Fruit fly (Drosophila melanogaster) whole organism, embryonic: ENCODE measurements around the gene Trf5.
A peak's percentile ranks its signal among the peaks of the same experiment; 100 is the strongest.

Experiments
- Atf6 ChIP-seq: fragments of 200-800 bp; sonication (Bioruptor generic); IDR thresholded peaks from 2 replicates; pipeline ENCODE4 v1.3.6; 2022; ENCODE audit warnings: missing biosample characterization, missing genetic modification characterization
- CG11247 ChIP-seq: fragments of 200-800 bp; sonication (Bioruptor generic); IDR thresholded peaks from 2 replicates; pipeline ENCODE4 v1.3.6; 2022; ENCODE audit warnings: missing biosample characterization, missing genetic modification characterization
- CG12155 ChIP-seq: fragments of 200-800 bp; sonication (Bioruptor generic); optimal IDR thresholded peaks from 3 replicates; lab custom pipeline; 2016; ENCODE audit warnings: missing biosample characterization, missing genetic modification characterization
- CG12299 ChIP-seq: fragments of 200-800 bp; sonication (Bioruptor generic); optimal IDR thresholded peaks from 2 replicates; lab custom pipeline; 2018; ENCODE audit warnings: missing biosample characterization, mild to moderate bottlenecking, missing genetic modification characterization
- CG1233 ChIP-seq: fragments of 200-800 bp; sonication (Bioruptor generic); optimal IDR thresholded peaks from 4 replicates; lab custom pipeline; 2018; ENCODE audit warnings: missing biosample characterization, mild to moderate bottlenecking, missing genetic modification characterization
- CG12391 ChIP-seq: fragments of 200-800 bp; sonication (Bioruptor generic); optimal IDR thresholded peaks from 3 replicates; lab custom pipeline; 2018; ENCODE audit warnings: missing biosample characterization, mild to moderate bottlenecking, missing genetic modification characterization, moderate library complexity
- CG12769 ChIP-seq: fragments of 200-800 bp; sonication (Bioruptor generic); optimal IDR thresholded peaks from 2 replicates; lab custom pipeline; 2019; ENCODE audit warnings: missing biosample characterization, mild to moderate bottlenecking, missing genetic modification characterization, moderate library complexity
- CG13424 ChIP-seq: fragments of 200-800 bp; sonication (Bioruptor generic); optimal IDR thresholded peaks from 2 replicates; lab custom pipeline; 2019; ENCODE audit warnings: missing biosample characterization, mild to moderate bottlenecking, missing genetic modification characterization, moderate library complexity
- CG13624 ChIP-seq: fragments of 200-800 bp; sonication (Bioruptor generic); optimal IDR thresholded peaks from 2 replicates; lab custom pipeline; 2016; ENCODE audit warnings: missing biosample characterization, missing genetic modification characterization
- CG16815 ChIP-seq: fragments of 200-800 bp; sonication (Bioruptor generic); optimal IDR thresholded peaks from 3 replicates; lab custom pipeline; 2017; ENCODE audit warnings: missing biosample characterization, mild to moderate bottlenecking, missing genetic modification characterization
- CG2120 ChIP-seq: fragments of 200-800 bp; sonication (Bioruptor generic); optimal IDR thresholded peaks from 3 replicates; lab custom pipeline; 2016; ENCODE audit warnings: missing biosample characterization, missing genetic modification characterization
- CG2712 ChIP-seq: fragments of 200-800 bp; optimal IDR thresholded peaks from 3 replicates; lab custom pipeline; 2019; ENCODE audit warnings: missing biosample characterization, mild to moderate bottlenecking, missing genetic modification characterization, moderate library complexity
- CG3281 ChIP-seq: fragments of 200-800 bp; sonication (Bioruptor generic); optimal IDR thresholded peaks from 3 replicates; lab custom pipeline; 2017; ENCODE audit warnings: missing biosample characterization, mild to moderate bottlenecking, missing genetic modification characterization
- CG3726 ChIP-seq: fragments of 200-800 bp; sonication (Bioruptor generic); IDR thresholded peaks from 3 replicates; pipeline ENCODE4, ENCODE4 v1.3.6; 2022; ENCODE audit warnings: missing biosample characterization, missing genetic modification characterization
- CG4360 ChIP-seq: fragments of 200-800 bp; sonication (Bioruptor generic); IDR thresholded peaks from 2 replicates; pipeline ENCODE4 v1.3.6; 2022; ENCODE audit warnings: missing biosample characterization, missing genetic modification characterization
- CG6791 ChIP-seq: fragments of 200-800 bp; sonication (Bioruptor generic); IDR thresholded peaks from 3 replicates; pipeline ENCODE4 v1.3.6; 2022; ENCODE audit warnings: missing biosample characterization, missing genetic modification characterization; ENCODE audit not compliant: partially characterized antibody
- CG7357 ChIP-seq: fragments of 200-800 bp; sonication (Bioruptor generic); IDR thresholded peaks from 3 replicates; pipeline ENCODE4 v1.3.6; 2022; ENCODE audit warnings: missing biosample characterization, missing genetic modification characterization
- CG8290 ChIP-seq, 3 experiments: fragments of 200-800 bp; sonication (Bioruptor generic); optimal IDR thresholded peaks; 2 replicates each; lab custom pipeline; 2016 to 2019; ENCODE audit warnings: missing biosample characterization in 3 of 3, missing genetic modification characterization in 3 of 3, mild to moderate bottlenecking in 2 of 3, moderate library complexity in 1 of 3
- CG8478 ChIP-seq: fragments of >200 bp; optimal IDR thresholded peaks from 2 replicates; lab custom pipeline; 2018
- CoRest ChIP-seq: fragments of 200-800 bp; sonication (Bioruptor generic); optimal IDR thresholded peaks from 3 replicates; lab custom pipeline; 2018; ENCODE audit warnings: missing biosample characterization, mild to moderate bottlenecking, missing genetic modification characterization, moderate library complexity
- Dfd ChIP-seq, 2 experiments: fragments of >200 bp; optimal IDR thresholded peaks; 2 replicates each; lab custom pipeline; 2017; ENCODE audit warnings: missing biosample characterization in 2 of 2, missing genetic modification characterization in 2 of 2
- Ets97D ChIP-seq: fragments of 200-800 bp; sonication (Bioruptor generic); optimal IDR thresholded peaks from 3 replicates; lab custom pipeline; 2016; ENCODE audit warnings: missing biosample characterization, missing genetic modification characterization
- HLH3B ChIP-seq: fragments of 200-800 bp; sonication (Bioruptor generic); IDR thresholded peaks from 2 replicates; pipeline ENCODE4 v1.3.6; 2022; ENCODE audit warnings: missing biosample characterization, missing genetic modification characterization
- MTF-1 ChIP-seq: fragments of 200-800 bp; sonication (Bioruptor generic); optimal IDR thresholded peaks from 2 replicates; lab custom pipeline; 2018; ENCODE audit warnings: missing biosample characterization, mild to moderate bottlenecking, missing genetic modification characterization, borderline replicate concordance
- NC2β ChIP-seq: fragments of 200-800 bp; sonication (Bioruptor generic); optimal IDR thresholded peaks from 2 replicates; lab custom pipeline; 2016; ENCODE audit warnings: missing biosample characterization, missing genetic modification characterization
- Opbp ChIP-seq: fragments of 200-800 bp; sonication (Bioruptor generic); IDR thresholded peaks from 3 replicates; pipeline ENCODE4 v1.3.6; 2022; ENCODE audit warnings: missing biosample characterization, missing genetic modification characterization; ENCODE audit not compliant: partially characterized antibody
- PHDP ChIP-seq: fragments of 200-800 bp; sonication (Bioruptor generic); optimal IDR thresholded peaks from 3 replicates; lab custom pipeline; 2018; ENCODE audit warnings: missing biosample characterization, mild to moderate bottlenecking, missing genetic modification characterization, moderate library complexity
- Poxn ChIP-seq: fragments of 200-800 bp; sonication (Bioruptor generic); IDR thresholded peaks from 2 replicates; pipeline ENCODE4 v1.3.6; 2022; ENCODE audit warnings: missing biosample characterization, missing genetic modification characterization
- Rfx ChIP-seq: fragments of 200-800 bp; sonication (Bioruptor generic); IDR thresholded peaks from 2 replicates; pipeline ENCODE4 v1.3.6; 2022; ENCODE audit warnings: missing biosample characterization, missing genetic modification characterization
- Rx ChIP-seq: fragments of 200-800 bp; sonication (Bioruptor generic); IDR thresholded peaks from 2 replicates; pipeline ENCODE4 v1.3.6; 2022; ENCODE audit warnings: missing biosample characterization, missing genetic modification characterization
- Usf ChIP-seq: fragments of 200-800 bp; sonication (Bioruptor generic); optimal IDR thresholded peaks from 2 replicates; lab custom pipeline; 2017; ENCODE audit warnings: missing genotype, missing biosample characterization, missing genetic modification characterization
- ab ChIP-seq: fragments of 200-800 bp; sonication (Bioruptor generic); optimal IDR thresholded peaks from 2 replicates; lab custom pipeline; 2016; ENCODE audit warnings: missing biosample characterization, missing genetic modification characterization
- bbx ChIP-seq: fragments of 200-800 bp; sonication (Bioruptor generic); IDR thresholded peaks from 2 replicates; pipeline ENCODE4 v1.3.6; 2022; ENCODE audit warnings: missing biosample characterization, missing genetic modification characterization; ENCODE audit not compliant: partially characterized antibody
- br ChIP-seq: fragments of >200 bp; optimal IDR thresholded peaks from 2 replicates; lab custom pipeline; 2017
- danr ChIP-seq: fragments of 200-800 bp; sonication (Bioruptor generic); IDR thresholded peaks from 2 replicates; pipeline ENCODE4 v1.3.6; 2022; ENCODE audit warnings: missing biosample characterization, missing genetic modification characterization
- dysf ChIP-seq: fragments of 200-800 bp; sonication (Bioruptor generic); IDR thresholded peaks from 3 replicates; pipeline ENCODE4 v1.3.6; 2022; ENCODE audit warnings: missing biosample characterization, missing genetic modification characterization
- en ChIP-seq: fragments of 200-800 bp; sonication (Bioruptor generic); optimal IDR thresholded peaks from 2 replicates; lab custom pipeline; 2016; ENCODE audit warnings: missing biosample characterization, missing genetic modification characterization
- gem ChIP-seq: fragments of 200-800 bp; sonication (Bioruptor generic); optimal IDR thresholded peaks from 2 replicates; lab custom pipeline; 2019; ENCODE audit warnings: missing biosample characterization, mild to moderate bottlenecking, missing genetic modification characterization, moderate library complexity
- gro ChIP-seq: fragments of 200-800 bp; sonication (Bioruptor generic); optimal IDR thresholded peaks from 2 replicates; lab custom pipeline; 2016; ENCODE audit warnings: missing biosample characterization, missing genetic modification characterization
- jigr1 ChIP-seq: fragments of 200-800 bp; sonication (Bioruptor generic); IDR thresholded peaks from 3 replicates; pipeline ENCODE4 v1.3.6; 2022; ENCODE audit warnings: missing biosample characterization, missing genetic modification characterization
- lmd ChIP-seq: fragments of 200-800 bp; sonication (Bioruptor generic); IDR thresholded peaks from 2 replicates; pipeline ENCODE4 v1.3.6; 2022; ENCODE audit warnings: missing biosample characterization, missing genetic modification characterization
- pan ChIP-seq, 4 experiments: fragments of >200 bp in 3 of 4; fragments of 200-800 bp in 1 of 4; sonication (Bioruptor generic) in 1 of 4; optimal IDR thresholded peaks in 3 of 4; IDR thresholded peaks in 1 of 4; 2 replicates each; pipeline versions ENCODE4 v1.3.6 to Lab custom; 2017 to 2022; ENCODE audit warnings: missing biosample characterization in 2 of 4, missing genetic modification characterization in 2 of 4, mixed read lengths in 1 of 4
- psq ChIP-seq: fragments of 200-800 bp; sonication (Bioruptor generic); optimal IDR thresholded peaks from 2 replicates; lab custom pipeline; 2017; ENCODE audit warnings: missing biosample characterization, missing genetic modification characterization
- sens ChIP-seq: fragments of 200-800 bp; sonication (Bioruptor generic); peaks from one replicate; lab custom pipeline; 2016; ENCODE audit warnings: missing biosample characterization, missing genetic modification characterization
- slp2 ChIP-seq: fragments of 200-800 bp; sonication (Bioruptor generic); optimal IDR thresholded peaks from 2 replicates; lab custom pipeline; 2016; ENCODE audit warnings: missing biosample characterization, missing genetic modification characterization
- ssp ChIP-seq: fragments of 200-800 bp; sonication (Bioruptor generic); IDR thresholded peaks from 2 replicates; pipeline ENCODE4 v1.3.6; 2022; ENCODE audit warnings: missing biosample characterization, missing genetic modification characterization
- sug ChIP-seq: fragments of 200-800 bp; optimal IDR thresholded peaks from 2 replicates; lab custom pipeline; 2019; ENCODE audit warnings: missing biosample characterization, mild to moderate bottlenecking, missing genetic modification characterization, moderate library complexity
- tin ChIP-seq: fragments of 200-800 bp; sonication (Bioruptor generic); optimal IDR thresholded peaks from 3 replicates; lab custom pipeline; 2016; ENCODE audit warnings: missing biosample characterization, missing genetic modification characterization
- tna ChIP-seq: fragments of 200-800 bp; sonication (Bioruptor generic); IDR thresholded peaks from 2 replicates; pipeline ENCODE4 v1.3.6; 2022; ENCODE audit warnings: missing biosample characterization, missing genetic modification characterization; ENCODE audit not compliant: partially characterized antibody
- tup ChIP-seq: fragments of 200-800 bp; sonication (Bioruptor generic); optimal IDR thresholded peaks from 2 replicates; lab custom pipeline; 2016; ENCODE audit warnings: missing biosample characterization, mild to moderate bottlenecking, missing genetic modification characterization, moderate library complexity
- twi ChIP-seq: fragments of 200-800 bp; optimal IDR thresholded peaks from 2 replicates; lab custom pipeline; 2019; ENCODE audit warnings: missing biosample characterization, mild to moderate bottlenecking, missing genetic modification characterization, moderate library complexity

Trf5 gene

dm6 chr2L:2721317-2721716 lies 25.1 kb upstream of the Trf5 start (continued):
- TF ChIP-seq NC2β (GFP tag; lab: Kevin White, UChicago), result no peak
- TF ChIP-seq CG8290 (GFP tag; optimal IDR thresholded peaks at IDR 0.05; lab: Kevin White, UChicago), result no peak
- peak in 1 of 2 experiments; percentile 47 for TF ChIP-seq CG8290 (tag; optimal IDR thresholded peaks at IDR 0.05; lab: Kevin White, UChicago)
- TF ChIP-seq Ets97D (GFP tag; lab: Kevin White, UChicago), result no peak
- TF ChIP-seq PHDP (tag; lab: Kevin White, UChicago), result no peak
- TF ChIP-seq CG13624 (GFP tag; lab: Kevin White, UChicago), result no peak
- TF ChIP-seq CG12299 (tag; lab: Kevin White, UChicago), result no peak
- no peak for TF ChIP-seq en (GFP tag; lab: Kevin White, UChicago)
- TF ChIP-seq Dfd (GFP tag; optimal IDR thresholded peaks at IDR 0.05; lab: Kevin White, UChicago), result no peak
- TF ChIP-seq Rfx, result no peak
- TF ChIP-seq sug (tag; lab: Kevin White, UChicago), result no peak
- TF ChIP-seq slp2 (GFP tag; lab: Kevin White, UChicago), result no peak
- 0 out of 2 replicates have a peak, but pooled peaks have one; percentile 4 for TF ChIP-seq Rx (GFP tag; lab: Robert Waterston, UW)
- TF ChIP-seq MTF-1, result no peak
- TF ChIP-seq CG1233 (GFP tag; lab: Kevin White, UChicago), result no peak
- TF ChIP-seq Opbp (GFP tag; lab: Robert Waterston, UW), result no peak
- no peak for TF ChIP-seq twi (tag; lab: Kevin White, UChicago)
- no peak for TF ChIP-seq Poxn (GFP tag; lab: Robert Waterston, UW)
- peak; percentile 10; the same call in 1 of the 2 replicates for TF ChIP-seq Atf6 (GFP tag; lab: Robert Waterston, UW)
- no peak for TF ChIP-seq br
- no peak for TF ChIP-seq pan (optimal IDR thresholded peaks at IDR 0.05; lab: Kevin White, UChicago)
- TF ChIP-seq pan (GFP tag; optimal IDR thresholded peaks at IDR 0.05 in 1 of 2, IDR thresholded peaks at IDR 0.05 in 1 of 2), result no peak
- TF ChIP-seq HLH3B, result 0 out of 2 replicates have a peak, but pooled peaks have one; percentile 17
- no peak for TF ChIP-seq gro (GFP tag; lab: Kevin White, UChicago)
- TF ChIP-seq CG16815, result no peak
- TF ChIP-seq danr (GFP tag; lab: Robert Waterston, UW), result no peak
- TF ChIP-seq bbx (GFP tag; lab: Robert Waterston, UW), result no peak
- TF ChIP-seq psq (GFP tag; lab: Kevin White, UChicago), result no peak
- no peak for TF ChIP-seq tup (GFP tag; lab: Kevin White, UChicago)
- TF ChIP-seq ssp (GFP tag; lab: Robert Waterston, UW), result no peak
- TF ChIP-seq CG3726 (GFP tag; lab: Robert Waterston, UW), result 0 out of 3 replicates have a peak, but pooled peaks have one; percentile 15
- peak; percentile 40 for TF ChIP-seq lmd (GFP tag; lab: Robert Waterston, UW)
- no peak for TF ChIP-seq CG2712 (tag; lab: Kevin White, UChicago)
- peak; percentile 51 for TF ChIP-seq sens (GFP tag; lab: Kevin White, UChicago)
- no peak for TF ChIP-seq jigr1 (GFP tag; lab: Robert Waterston, UW)
- TF ChIP-seq CG6791 (GFP tag; lab: Robert Waterston, UW), result no peak
- TF ChIP-seq tna (GFP tag; lab: Robert Waterston, UW), result no peak
- peak; percentile 0 for TF ChIP-seq CG12391 (tag; lab: Kevin White, UChicago)
- 0 out of 3 replicates have a peak, but pooled peaks have one; percentile 36 for TF ChIP-seq dysf (GFP tag; lab: Robert Waterston, UW)
- no peak for TF ChIP-seq CG4360 (GFP tag; lab: Robert Waterston, UW)
- TF ChIP-seq gem, result peak; percentile 36
- no peak for TF ChIP-seq CoRest (tag; lab: Kevin White, UChicago)
- peak; percentile 30 for TF ChIP-seq CG12769 (tag; lab: Kevin White, UChicago)
- TF ChIP-seq CG7357 (GFP tag; lab: Robert Waterston, UW), result no peak
- no peak for TF ChIP-seq CG12155 (GFP tag; lab: Kevin White, UChicago)
- TF ChIP-seq CG3281 (GFP tag; lab: Kevin White, UChicago), result peak; percentile 11
- TF ChIP-seq CG11247 (GFP tag; lab: Robert Waterston, UW), result peak; percentile 9; the same call in 1 of the 2 replicates
- TF ChIP-seq Usf, result no peak
- no peak for TF ChIP-seq tin (GFP tag; lab: Kevin White, UChicago)
- TF ChIP-seq CG2120, result peak; percentile 40
- TF ChIP-seq CG13424, result no peak
- TF ChIP-seq CG8478 (lab: Kevin White, UChicago), result no peak
- TF ChIP-seq ab, result no peak
